Worm (Caenorhabditis elegans) whole organism, L4 larva: ENCODE results near the gene cyp-13A6.

Source experiments
- D1046.2 ChIP-seq: fragments of 200-800 bp; sonication (Bioruptor generic); IDR thresholded peaks from 2 replicates; pipeline ENCODE4 v1.3.6; 2022; ENCODE audit warnings: missing genetic modification characterization, missing compliant biosample characterization
- F10B5.3 ChIP-seq: sonication (generic microtip); optimal IDR thresholded peaks from 2 replicates; lab custom pipeline; 2016; ENCODE audit warnings: mild to moderate bottlenecking, missing genetic modification characterization, missing compliant biosample characterization
- F49E8.2 ChIP-seq: sonication (generic microtip); optimal IDR thresholded peaks from 2 replicates; lab custom pipeline; 2016; ENCODE audit warnings: missing compliant biosample characterization, mild to moderate bottlenecking, missing genetic modification characterization, borderline replicate concordance
- T20F7.1 ChIP-seq: fragments of 200-800 bp; sonication (Bioruptor generic); optimal IDR thresholded peaks from 2 replicates; lab custom pipeline; 2018; ENCODE audit warnings: mild to moderate bottlenecking, missing genetic modification characterization, missing compliant biosample characterization
- Y48G9A.11 ChIP-seq: fragments of 200-800 bp; sonication (Bioruptor generic); IDR thresholded peaks from 2 replicates; pipeline ENCODE4 v1.3.6; 2022; ENCODE audit warnings: missing genetic modification reagents, missing genetic modification characterization, missing compliant biosample characterization
- Y75B8A.6 ChIP-seq: fragments of 200-800 bp; sonication (Bioruptor generic); IDR thresholded peaks from 2 replicates; pipeline ENCODE4 v1.3.6; 2022; ENCODE audit warnings: missing genetic modification reagents, missing genetic modification characterization, missing compliant biosample characterization
- ZK337.2 ChIP-seq: fragments of 200-800 bp; sonication (Bioruptor generic); IDR thresholded peaks from 2 replicates; pipeline ENCODE4 v1.3.6; 2022; ENCODE audit warnings: missing genetic modification reagents, missing genetic modification characterization, missing compliant biosample characterization
- arid-1 ChIP-seq: fragments of 200-800 bp; sonication (Bioruptor generic); conservative IDR thresholded peaks from 2 replicates; pipeline ENCODE4 v1.3.6; 2022; ENCODE audit warnings: missing genetic modification reagents, missing genetic modification characterization, missing compliant biosample characterization
- ceh-20 ChIP-seq: fragments of 200-800 bp; sonication (Bioruptor generic); IDR thresholded peaks from 2 replicates; pipeline ENCODE4 v1.3.6; 2022; ENCODE audit warnings: missing genetic modification reagents, missing genetic modification characterization, missing compliant biosample characterization
- ceh-28 ChIP-seq: fragments of 150-350 bp; optimal IDR thresholded peaks from 2 replicates; lab custom pipeline; 2014; ENCODE audit warnings: missing biosample characterization, missing genetic modification reagents, missing genetic modification characterization
- ceh-32 ChIP-seq: sonication (generic microtip); optimal IDR thresholded peaks from 2 replicates; lab custom pipeline; 2016; ENCODE audit warnings: mild to moderate bottlenecking, missing genetic modification characterization, missing compliant biosample characterization; ENCODE audit not compliant: poor library complexity
- ceh-82 ChIP-seq: sonication (generic microtip); optimal IDR thresholded peaks from 2 replicates; lab custom pipeline; 2017; ENCODE audit warnings: missing biosample characterization, missing genetic modification characterization
- ces-1 ChIP-seq: fragments of 150-350 bp; sonication (generic microtip); optimal IDR thresholded peaks from 4 replicates; lab custom pipeline; 2014; ENCODE audit warnings: missing biosample characterization, missing genetic modification reagents, missing genetic modification characterization
- ctbp-1 ChIP-seq: fragments of 200-800 bp; sonication (Bioruptor generic); IDR thresholded peaks from 2 replicates; pipeline ENCODE4 v1.3.6; 2022; ENCODE audit warnings: missing genetic modification reagents, missing genetic modification characterization, missing compliant biosample characterization
- daf-8 ChIP-seq: fragments of 200-800 bp; sonication (Bioruptor generic); IDR thresholded peaks from 2 replicates; pipeline ENCODE4 v1.3.6; 2022; ENCODE audit warnings: missing genetic modification characterization, missing compliant biosample characterization
- dmd-8 ChIP-seq: fragments of 200-800 bp; sonication (Bioruptor generic); IDR thresholded peaks from 2 replicates; pipeline ENCODE4 v1.3.6; 2022; ENCODE audit warnings: missing genetic modification characterization, missing compliant biosample characterization
- dmd-9 ChIP-seq: fragments of 200-800 bp; sonication (Bioruptor generic); IDR thresholded peaks from 2 replicates; pipeline ENCODE4 v1.3.6; 2022; ENCODE audit warnings: missing genetic modification reagents, missing genetic modification characterization, missing compliant biosample characterization
- dpl-1 ChIP-seq: fragments of 150-350 bp; optimal IDR thresholded peaks from 2 replicates; lab custom pipeline; 2014; ENCODE audit warnings: missing biosample characterization, missing genetic modification reagents, missing genetic modification characterization
- duxl-1 ChIP-seq: sonication (generic microtip); optimal IDR thresholded peaks from 2 replicates; lab custom pipeline; 2016; ENCODE audit warnings: mild to moderate bottlenecking, missing genetic modification characterization, moderate library complexity, missing compliant biosample characterization; ENCODE audit not compliant: poor library complexity
- egl-43 ChIP-seq: fragments of 200-800 bp; sonication (Bioruptor generic); IDR thresholded peaks from 2 replicates; pipeline ENCODE4 v1.3.6; 2022; ENCODE audit warnings: missing genetic modification reagents, missing genetic modification characterization, missing compliant biosample characterization
- fkh-10 ChIP-seq: fragments of 150-350 bp; optimal IDR thresholded peaks from 2 replicates; lab custom pipeline; 2014; ENCODE audit warnings: missing biosample characterization, missing genetic modification reagents, missing genetic modification characterization
- fos-1 ChIP-seq: fragments of 150-350 bp; optimal IDR thresholded peaks from 2 replicates; lab custom pipeline; 2014; ENCODE audit warnings: missing biosample characterization, missing genetic modification characterization
- gei-8 ChIP-seq: fragments of 200-800 bp; sonication (Bioruptor generic); optimal IDR thresholded peaks from 2 replicates; lab custom pipeline; 2018; ENCODE audit warnings: mild to moderate bottlenecking, missing genetic modification characterization, missing compliant biosample characterization
- hif-1 ChIP-seq, 2 experiments: sonication (generic microtip); optimal IDR thresholded peaks; 2 replicates each; lab custom pipeline; 2016 to 2017; ENCODE audit warnings: missing compliant biosample characterization in 2 of 2, missing genetic modification characterization in 2 of 2, missing genetic modification reagents in 2 of 2, missing genotype in 2 of 2, mild to moderate bottlenecking in 1 of 2
- jun-1 ChIP-seq: fragments of 150-350 bp; optimal IDR thresholded peaks from 2 replicates; lab custom pipeline; 2014; ENCODE audit warnings: missing biosample characterization, missing genetic modification reagents, missing genetic modification characterization
- lim-7 ChIP-seq: fragments of 200-800 bp; sonication (Bioruptor generic); IDR thresholded peaks from 2 replicates; pipeline ENCODE4 v1.3.6; 2022; ENCODE audit warnings: missing genetic modification characterization, missing compliant biosample characterization
- madf-5 ChIP-seq, 2 experiments: fragments of 200-800 bp; sonication (Bioruptor generic); IDR thresholded peaks; 2 replicates each; pipeline ENCODE4 v1.3.6; 2022; ENCODE audit warnings: missing compliant biosample characterization in 2 of 2, missing genetic modification characterization in 2 of 2
- mdt-29 ChIP-seq: fragments of 200-800 bp; sonication (Bioruptor generic); IDR thresholded peaks from 2 replicates; pipeline ENCODE4 v1.3.6; 2022; ENCODE audit warnings: missing genetic modification reagents, missing genetic modification characterization, missing compliant biosample characterization
- mes-2 ChIP-seq: sonication (generic microtip); optimal IDR thresholded peaks from 2 replicates; lab custom pipeline; 2016; ENCODE audit warnings: missing genotype, mild to moderate bottlenecking, missing genetic modification characterization, missing compliant biosample characterization; ENCODE audit not compliant: poor library complexity, severe bottlenecking
- nhr-10 ChIP-seq: fragments of 150-350 bp; optimal IDR thresholded peaks from 2 replicates; lab custom pipeline; 2014; ENCODE audit warnings: missing biosample characterization, missing genetic modification characterization
- nhr-111 ChIP-seq: fragments of 200-800 bp; sonication (Bioruptor generic); optimal IDR thresholded peaks from 2 replicates; lab custom pipeline; 2018; ENCODE audit warnings: mild to moderate bottlenecking, missing genetic modification characterization, missing compliant biosample characterization
- nhr-25 ChIP-seq: sonication (generic microtip); optimal IDR thresholded peaks from 2 replicates; lab custom pipeline; 2017; ENCODE audit warnings: missing genetic modification characterization, mild to moderate bottlenecking, missing compliant biosample characterization, antibody characterized with exemption, moderate library complexity, borderline replicate concordance; ENCODE audit not compliant: insufficient read depth
- nhr-48 ChIP-seq: sonication (generic microtip); optimal IDR thresholded peaks from 2 replicates; lab custom pipeline; 2016; ENCODE audit warnings: mild to moderate bottlenecking, missing genetic modification characterization, missing compliant biosample characterization
- nhr-77 ChIP-seq: fragments of 150-350 bp; optimal IDR thresholded peaks from 2 replicates; lab custom pipeline; 2014; ENCODE audit warnings: missing biosample characterization, missing genetic modification characterization
- pqm-1 ChIP-seq: sonication (generic microtip); optimal IDR thresholded peaks from 2 replicates; lab custom pipeline; 2017; ENCODE audit warnings: missing biosample characterization, missing genetic modification characterization
- rbr-2 ChIP-seq: sonication (generic microtip); optimal IDR thresholded peaks from 2 replicates; lab custom pipeline; 2016; ENCODE audit warnings: missing genotype, missing genetic modification characterization, missing compliant biosample characterization
- saeg-2 ChIP-seq: fragments of 200-800 bp; sonication (Bioruptor generic); IDR thresholded peaks from 2 replicates; pipeline ENCODE4 v1.3.6; 2022; ENCODE audit warnings: missing genetic modification reagents, missing genetic modification characterization, missing compliant biosample characterization
- sdz-12 ChIP-seq: fragments of 200-800 bp; sonication (Bioruptor generic); optimal IDR thresholded peaks from 2 replicates; lab custom pipeline; 2018; ENCODE audit warnings: mild to moderate bottlenecking, missing genetic modification characterization, missing compliant biosample characterization
- set-16 ChIP-seq: fragments of 200-800 bp; sonication (Bioruptor generic); IDR thresholded peaks from 2 replicates; pipeline ENCODE4 v1.3.6; 2022; ENCODE audit warnings: missing genetic modification reagents, missing genetic modification characterization, missing compliant biosample characterization
- snpc-1.2 ChIP-seq: fragments of 200-800 bp; sonication (Bioruptor generic); IDR thresholded peaks from 2 replicates; pipeline ENCODE4 v1.3.6; 2022; ENCODE audit warnings: missing genetic modification reagents, missing genetic modification characterization, missing compliant biosample characterization
- spr-1 ChIP-seq: sonication (generic microtip); optimal IDR thresholded peaks from 2 replicates; lab custom pipeline; 2016; ENCODE audit warnings: mild to moderate bottlenecking, missing genetic modification characterization, missing compliant biosample characterization
- spr-3 ChIP-seq: fragments of 200-800 bp; sonication (Bioruptor generic); optimal IDR thresholded peaks from 2 replicates; lab custom pipeline; 2018; ENCODE audit warnings: mild to moderate bottlenecking, missing genetic modification characterization, missing compliant biosample characterization
- tra-1 ChIP-seq: fragments of 200-800 bp; sonication (Bioruptor generic); IDR thresholded peaks from 2 replicates; pipeline ENCODE4 v1.3.6; 2022; ENCODE audit warnings: missing genetic modification reagents, missing genetic modification characterization, missing compliant biosample characterization
- unc-62 ChIP-seq, 3 experiments: fragments of 150-350 bp in 1 of 3; sonication (generic microtip); optimal IDR thresholded peaks in 2 of 3; peaks in 1 of 3; 1 replicate in 1 of 3; 2 replicates in 2 of 3; lab custom pipeline; 2014 to 2017; ENCODE audit warnings: missing biosample characterization in 3 of 3, missing genetic modification characterization in 3 of 3, missing genetic modification reagents in 3 of 3, missing genotype in 1 of 3
- zag-1 ChIP-seq: fragments of 150-350 bp; optimal IDR thresholded peaks from 2 replicates; lab custom pipeline; 2014; ENCODE audit warnings: missing biosample characterization, missing genetic modification characterization
- zfp-3 ChIP-seq: fragments of 200-800 bp; sonication (Bioruptor generic); conservative IDR thresholded peaks from 2 replicates; pipeline ENCODE4 v1.3.6; 2022; ENCODE audit warnings: missing genetic modification reagents, missing genetic modification characterization, missing compliant biosample characterization
- zip-11 ChIP-seq: fragments of 200-800 bp; sonication (Bioruptor generic); IDR thresholded peaks from 2 replicates; pipeline ENCODE4 v1.3.6; 2022; ENCODE audit warnings: missing genetic modification characterization, missing compliant biosample characterization
- zip-2 ChIP-seq: fragments of 150-350 bp; optimal IDR thresholded peaks from 2 replicates; lab custom pipeline; 2014; ENCODE audit warnings: missing biosample characterization, missing genetic modification characterization
- ztf-11 ChIP-seq: fragments of 150-350 bp; optimal IDR thresholded peaks from 2 replicates; lab custom pipeline; 2014; ENCODE audit warnings: missing biosample characterization, missing genetic modification characterization
- ztf-7 ChIP-seq: fragments of 150-350 bp; optimal IDR thresholded peaks from 2 replicates; lab custom pipeline; 2014; ENCODE audit warnings: missing biosample characterization, missing genetic modification characterization

cyp-13A6 gene

DNA sequence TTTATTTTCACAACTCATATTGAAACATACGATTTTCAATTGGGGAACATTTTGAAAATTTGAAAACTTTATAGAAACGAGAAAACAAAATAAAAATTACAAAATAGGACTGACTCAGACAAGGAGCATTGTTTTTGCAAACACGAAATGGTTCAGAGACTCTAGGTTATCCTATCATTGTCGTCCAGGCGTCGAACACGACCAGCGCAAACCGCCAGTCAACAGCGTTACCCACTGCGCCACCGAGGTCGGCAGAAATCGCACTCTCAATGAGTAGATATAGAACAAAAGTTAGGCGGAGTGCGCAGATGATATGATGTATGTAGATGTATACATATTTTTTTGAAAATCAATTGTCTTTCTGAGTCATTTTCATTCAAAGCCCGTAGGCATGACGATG lies 28.0 kb downstream of the cyp-13A6 start (continued):
- TF ChIP-seq ces-1, result no peak
- TF ChIP-seq ZK337.2 (GFP tag; lab: Robert Waterston, UW), result peak; percentile 55; the same call in 1 of the 2 replicates
- TF ChIP-seq nhr-48, result peak; percentile 32
- TF ChIP-seq fos-1, result no peak
- peak; percentile 51; the same call in 1 of the 2 replicates for TF ChIP-seq saeg-2 (GFP tag; lab: Robert Waterston, UW)
- no peak for TF ChIP-seq pqm-1 (tag; lab: Kevin White, UChicago)
- no peak for TF ChIP-seq jun-1 (tag; lab: Kevin White, UChicago)
- TF ChIP-seq zfp-3 (GFP tag; lab: Robert Waterston, UW), result no peak
- peak; percentile 72 for TF ChIP-seq spr-1 (tag; lab: Kevin White, UChicago)
- TF ChIP-seq rbr-2, result peak; percentile 82
- no peak for TF ChIP-seq ceh-32 (tag; lab: Kevin White, UChicago)
- peak; percentile 85 for TF ChIP-seq dmd-8 (GFP tag; lab: Robert Waterston, UW)
- TF ChIP-seq nhr-77, result no peak
- TF ChIP-seq ztf-7 (tag; lab: Kevin White, UChicago), result peak; percentile 33
- TF ChIP-seq ceh-82 (tag; lab: Kevin White, UChicago), result no peak
- no peak for TF ChIP-seq zip-11 (GFP tag; lab: Robert Waterston, UW)
- no peak for TF ChIP-seq fkh-10 (GFP tag; lab: Kevin White, UChicago)
- TF ChIP-seq mdt-29, result peak; percentile 73
- peak; percentile 95 for TF ChIP-seq lim-7
- peak; percentile 36 for TF ChIP-seq dpl-1 (GFP tag; lab: Kevin White, UChicago)
- TF ChIP-seq arid-1 (GFP tag; lab: Robert Waterston, UW), result no peak; the same call in 1 of the 2 replicates
- peak; percentile 85 for TF ChIP-seq tra-1 (GFP tag; lab: Robert Waterston, UW)
- peak; percentile 54 for TF ChIP-seq spr-3 (GFP tag; lab: Kevin White, UChicago)
- TF ChIP-seq Y48G9A.11, result peak; percentile 85
- TF ChIP-seq dmd-9 (GFP tag; lab: Robert Waterston, UW), result 0 out of 2 replicates have a peak, but pooled peaks have one; percentile 12
- TF ChIP-seq zag-1 (tag; lab: Kevin White, UChicago), result no peak
- peak; percentile 29 for TF ChIP-seq nhr-111 (GFP tag; lab: Kevin White, UChicago)
- peak; percentile 81 for TF ChIP-seq ceh-20 (GFP tag; lab: Robert Waterston, UW)
- TF ChIP-seq hif-1 (tag; optimal IDR thresholded peaks at IDR 0.05; lab: Kevin White, UChicago), result peak in 1 of 2 experiments; percentile 41
- TF ChIP-seq zip-2, result peak; percentile 20
- peak; percentile 87 for TF ChIP-seq snpc-1.2
- TF ChIP-seq unc-62 (GFP tag; optimal IDR thresholded peaks at IDR 0.05 in 1 of 2; lab: Kevin White, UChicago), result no peak
- TF ChIP-seq unc-62 (tag; optimal IDR thresholded peaks at IDR 0.05; lab: Kevin White, UChicago), result no peak
- TF ChIP-seq Y75B8A.6, result no peak
- TF ChIP-seq T20F7.1 (GFP tag; lab: Kevin White, UChicago), result peak; percentile 44
- peak; percentile 49 for TF ChIP-seq sdz-12 (GFP tag; lab: Kevin White, UChicago)
- TF ChIP-seq nhr-10, result no peak
- TF ChIP-seq duxl-1 (tag; lab: Kevin White, UChicago), result peak; percentile 58
- TF ChIP-seq ctbp-1 (GFP tag; lab: Robert Waterston, UW), result peak; percentile 78
- TF ChIP-seq ceh-28 (tag; lab: Kevin White, UChicago), result no peak
- TF ChIP-seq F49E8.2 (tag; lab: Kevin White, UChicago), result peak; percentile 31
- no peak for TF ChIP-seq set-16 (GFP tag; lab: Robert Waterston, UW)
- no peak for TF ChIP-seq egl-43 (GFP tag; lab: Robert Waterston, UW)
- peak; percentile 74 for TF ChIP-seq gei-8
- peak; percentile 86; the same call in 1 of the 2 replicates for TF ChIP-seq D1046.2 (GFP tag; lab: Robert Waterston, UW)
- no peak for TF ChIP-seq daf-8 (GFP tag; lab: Robert Waterston, UW)
- TF ChIP-seq F10B5.3 (tag; lab: Kevin White, UChicago), result no peak
- peak; percentile 19 for TF ChIP-seq nhr-25
- peak; percentile 66 to 77; a peak in 2 of 4 replicates for TF ChIP-seq madf-5 (GFP tag; IDR thresholded peaks at IDR 0.05; lab: Robert Waterston, UW)
- no peak for TF ChIP-seq mes-2
- no peak for TF ChIP-seq ztf-11 (tag; lab: Kevin White, UChicago)
